Fruit fly (Drosophila melanogaster): ENCODE data around the gene CG12517.
A peak's percentile ranks its signal among the peaks of the same experiment; 100 is the strongest.

DNA sequence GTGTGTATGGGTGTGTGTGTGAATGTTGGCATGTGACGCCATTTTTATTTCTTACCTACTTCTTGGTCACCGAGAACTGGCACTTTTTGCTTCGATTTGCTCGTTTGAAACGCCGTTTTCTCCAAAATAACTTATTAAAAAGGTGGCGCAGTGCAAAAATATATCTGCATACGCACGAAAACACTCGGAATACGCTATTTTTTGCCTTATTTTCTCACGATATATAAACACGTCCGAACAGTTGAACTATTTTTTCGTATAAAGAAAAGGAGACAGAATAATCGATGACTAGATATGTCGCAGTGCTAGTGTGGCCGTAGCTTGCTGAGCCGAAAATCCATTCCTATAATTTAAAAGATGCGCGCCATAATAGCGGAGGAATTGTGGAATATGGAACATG lies 27.6 kb upstream of the CG12517 start, which contains the start of gene CG6700:
- TF ChIP-seq CG5204 (GFP tag; optimal IDR thresholded peaks at IDR 0.05) (no peak), Clk (GFP tag; optimal IDR thresholded peaks at IDR 0.05) (no peak), cnc (optimal IDR thresholded peaks at IDR 0.05) (no peak), toe (GFP tag; optimal IDR thresholded peaks at IDR 0.05) (no peak), CG11617 (GFP tag; optimal IDR thresholded peaks at IDR 0.05) (no peak), Mnt (GFP tag; optimal IDR thresholded peaks at IDR 0.05) (peak; percentile 82), CG1620 (GFP tag; optimal IDR thresholded peaks at IDR 0.05) (no peak), kay (GFP tag; ENCODE audit: borderline replicate concordance) (peak; percentile 94), CG33017 (tag; optimal IDR thresholded peaks at IDR 0.05) (no peak), CG7045 (GFP tag; optimal IDR thresholded peaks at IDR 0.05) (no peak)

Data from whole organism, adult.